Fruit fly (Drosophila melanogaster) whole organism, embryonic: ENCODE measurements around the gene ECSIT.
A peak's percentile ranks its signal among the peaks of the same experiment; 100 is the strongest.

Source experiments
- CG15073 ChIP-seq: fragments of 200-800 bp; sonication (Bioruptor generic); optimal IDR thresholded peaks from 2 replicates; lab custom pipeline; 2016; ENCODE audit warnings: missing biosample characterization, missing genetic modification characterization
- CG16779 ChIP-seq: fragments of 200-800 bp; sonication (Bioruptor generic); IDR thresholded peaks from 2 replicates; pipeline ENCODE4 v1.3.6; 2022; ENCODE audit warnings: missing biosample characterization, missing genetic modification characterization
- CG16815 ChIP-seq: fragments of 200-800 bp; sonication (Bioruptor generic); optimal IDR thresholded peaks from 3 replicates; lab custom pipeline; 2017; ENCODE audit warnings: missing biosample characterization, mild to moderate bottlenecking, missing genetic modification characterization
- Doc2 ChIP-seq: fragments of 200-800 bp; sonication (Bioruptor generic); IDR thresholded peaks from 2 replicates; pipeline ENCODE4 v1.3.6; 2022; ENCODE audit warnings: missing biosample characterization, missing genetic modification characterization
- Sox102F ChIP-seq: fragments of 200-800 bp; sonication (Bioruptor generic); optimal IDR thresholded peaks from 2 replicates; lab custom pipeline; 2018; ENCODE audit warnings: missing biosample characterization, mild to moderate bottlenecking, missing genetic modification characterization, moderate library complexity
- TFAM ChIP-seq: fragments of 200-800 bp; sonication (Bioruptor generic); optimal IDR thresholded peaks from 2 replicates; lab custom pipeline; 2017; ENCODE audit warnings: missing biosample characterization, missing genetic modification characterization, inconsistent platforms
- gfzf ChIP-seq: fragments of 200-800 bp; sonication (Bioruptor generic); optimal IDR thresholded peaks from 2 replicates; lab custom pipeline; 2016; ENCODE audit warnings: missing biosample characterization, mild to moderate bottlenecking, missing genetic modification characterization, moderate library complexity
- psq ChIP-seq: fragments of 200-800 bp; sonication (Bioruptor generic); optimal IDR thresholded peaks from 2 replicates; lab custom pipeline; 2017; ENCODE audit warnings: missing biosample characterization, missing genetic modification characterization

- TF ChIP-seq Sox102F (GFP tag; lab: Kevin White, UChicago) (no peak), Doc2 (GFP tag; lab: Robert Waterston, UW) (no peak), psq (GFP tag; lab: Kevin White, UChicago) (no peak), CG16815 (GFP tag; lab: Kevin White, UChicago) (no peak), CG15073 (no peak), CG16779 (GFP tag; lab: Robert Waterston, UW) (no peak), TFAM (GFP tag; lab: Kevin White, UChicago) (no peak), gfzf (GFP tag; lab: Kevin White, UChicago) (peak; percentile 9)
These were observed at the start of gene ECSIT, which contains the start of gene disp for dm6 chr3R:5856215-5856614.
